Worm (Caenorhabditis elegans) whole organism, L1 larva: ENCODE data around the gene his-71.
A peak's percentile ranks its signal among the peaks of the same experiment; 100 is the strongest.

Experiments
- C16A3.4 ChIP-seq: fragments of 150-350 bp; optimal IDR thresholded peaks from 2 replicates; lab custom pipeline; 2014; ENCODE audit warnings: missing biosample characterization, missing genetic modification characterization
- F16B12.6 ChIP-seq: fragments of 150-350 bp; optimal IDR thresholded peaks from 2 replicates; lab custom pipeline; 2014; ENCODE audit warnings: missing biosample characterization, missing genetic modification characterization
- Y116A8C.19 ChIP-seq: sonication (generic microtip); optimal IDR thresholded peaks from 2 replicates; lab custom pipeline; 2016; ENCODE audit warnings: missing compliant biosample characterization, missing genetic modification characterization, borderline replicate concordance
- blmp-1 ChIP-seq: fragments of 150-350 bp; optimal IDR thresholded peaks from 2 replicates; lab custom pipeline; 2014; ENCODE audit warnings: missing biosample characterization, missing genetic modification characterization
- ceh-63 ChIP-seq: fragments of 200-800 bp; sonication (Bioruptor generic); optimal IDR thresholded peaks from 2 replicates; lab custom pipeline; 2018; ENCODE audit warnings: mild to moderate bottlenecking, missing genetic modification characterization, missing compliant biosample characterization
- ceh-8 ChIP-seq: fragments of 200-800 bp; sonication (Bioruptor generic); optimal IDR thresholded peaks from 2 replicates; lab custom pipeline; 2018; ENCODE audit warnings: mild to moderate bottlenecking, missing genetic modification characterization, moderate library complexity, missing compliant biosample characterization
- ceh-82 ChIP-seq, 3 experiments: fragments of 150-350 bp in 1 of 3; sonication (generic microtip) in 2 of 3; optimal IDR thresholded peaks; 2 replicates each; lab custom pipeline; 2014 to 2017; ENCODE audit warnings: missing biosample characterization in 3 of 3, missing genetic modification characterization in 3 of 3
- ceh-88 ChIP-seq: fragments of 200-800 bp; sonication (Bioruptor generic); IDR thresholded peaks from 2 replicates; pipeline ENCODE4 v1.3.6; 2022; ENCODE audit warnings: missing genetic modification characterization, missing compliant biosample characterization
- ceh-90 ChIP-seq: sonication (generic microtip); optimal IDR thresholded peaks from 2 replicates; lab custom pipeline; 2016; ENCODE audit warnings: missing genetic modification characterization, missing compliant biosample characterization
- efl-1 ChIP-seq, 4 experiments: fragments of 150-350 bp; optimal IDR thresholded peaks in 3 of 4; peaks in 1 of 4; 1 replicate in 1 of 4; 2 replicates in 3 of 4; lab custom pipeline; 2014; ENCODE audit warnings: missing biosample characterization in 2 of 4, missing genetic modification characterization in 2 of 4, missing genetic modification reagents in 2 of 4
- efl-3 ChIP-seq: fragments of 200-800 bp; sonication (Bioruptor generic); optimal IDR thresholded peaks from 2 replicates; lab custom pipeline; 2018; ENCODE audit warnings: mild to moderate bottlenecking, missing genetic modification characterization, missing compliant biosample characterization
- egl-13 ChIP-seq: sonication (generic microtip); optimal IDR thresholded peaks from 2 replicates; lab custom pipeline; 2016; ENCODE audit warnings: missing genotype, missing genetic modification reagents, missing genetic modification characterization, missing compliant biosample characterization
- elt-2 ChIP-seq: sonication (generic microtip); optimal IDR thresholded peaks from 2 replicates; lab custom pipeline; 2016; ENCODE audit warnings: missing genetic modification characterization, mild to moderate bottlenecking, inconsistent platforms, missing compliant biosample characterization, missing genetic modification reagents
- elt-3 ChIP-seq, 6 experiments: fragments of 150-350 bp in 1 of 6; sonication (generic microtip); optimal IDR thresholded peaks; 2 replicates each; lab custom pipeline; 2017 to 2018; ENCODE audit warnings: missing biosample characterization in 6 of 6, missing genetic modification characterization in 6 of 6, inconsistent platforms in 1 of 6
- fkh-4 ChIP-seq: sonication (generic microtip); optimal IDR thresholded peaks from 2 replicates; lab custom pipeline; 2016; ENCODE audit warnings: missing compliant biosample characterization, missing genetic modification characterization, borderline replicate concordance
- fkh-8 ChIP-seq: sonication (generic microtip); optimal IDR thresholded peaks from 2 replicates; lab custom pipeline; 2016; ENCODE audit warnings: mild to moderate bottlenecking, missing genetic modification characterization, missing compliant biosample characterization
- fos-1 ChIP-seq: fragments of 150-350 bp; optimal IDR thresholded peaks from 2 replicates; lab custom pipeline; 2014; ENCODE audit warnings: missing biosample characterization, missing genetic modification characterization
- grh-1 ChIP-seq: fragments of 200-800 bp; sonication (Bioruptor generic); IDR thresholded peaks from 2 replicates; pipeline ENCODE4 v1.3.6; 2022; ENCODE audit warnings: missing genetic modification reagents, missing genetic modification characterization, missing compliant biosample characterization
- hlh-4 ChIP-seq: sonication (generic microtip); optimal IDR thresholded peaks from 2 replicates; lab custom pipeline; 2016; ENCODE audit warnings: mild to moderate bottlenecking, missing genetic modification characterization, missing compliant biosample characterization
- hpl-2 ChIP-seq: fragments of 150-350 bp; optimal IDR thresholded peaks from 2 replicates; lab custom pipeline; 2014; ENCODE audit warnings: missing biosample characterization, missing genetic modification reagents, missing genetic modification characterization
- isw-1 ChIP-seq: fragments of 200-800 bp; sonication (Bioruptor generic); IDR thresholded peaks from 2 replicates; pipeline ENCODE4 v1.3.6; 2022; ENCODE audit warnings: missing genetic modification characterization, missing compliant biosample characterization
- jun-1 ChIP-seq: fragments of 150-350 bp; optimal IDR thresholded peaks from 2 replicates; lab custom pipeline; 2014; ENCODE audit warnings: missing biosample characterization, missing genetic modification reagents, missing genetic modification characterization
- lin-14 ChIP-seq: fragments of 200-800 bp; sonication (Bioruptor generic); optimal IDR thresholded peaks from 2 replicates; lab custom pipeline; 2018; ENCODE audit warnings: mild to moderate bottlenecking, missing genetic modification characterization, moderate library complexity, missing compliant biosample characterization
- lin-35 ChIP-seq, 2 experiments: fragments of 150-350 bp; optimal IDR thresholded peaks; 2 replicates each; lab custom pipeline; 2014; ENCODE audit warnings: missing biosample characterization in 2 of 2, missing genetic modification characterization in 2 of 2, missing genetic modification reagents in 2 of 2
- lsy-2 ChIP-seq, 2 experiments: fragments of 150-350 bp; optimal IDR thresholded peaks; 2 replicates each; lab custom pipeline; 2014; ENCODE audit warnings: missing biosample characterization in 2 of 2, missing genetic modification characterization in 2 of 2
- mab-9 ChIP-seq: fragments of 200-800 bp; sonication (Bioruptor generic); IDR thresholded peaks from 2 replicates; pipeline ENCODE4 v1.3.6; 2022; ENCODE audit warnings: missing genetic modification reagents, missing genetic modification characterization, missing compliant biosample characterization
- mdl-1 ChIP-seq, 2 experiments: fragments of 150-350 bp; optimal IDR thresholded peaks; 2 replicates each; lab custom pipeline; 2014 to 2017; ENCODE audit warnings: missing biosample characterization in 2 of 2, missing genetic modification characterization in 2 of 2, inconsistent platforms in 1 of 2
- mef-2 ChIP-seq: fragments of 150-350 bp; optimal IDR thresholded peaks from 2 replicates; lab custom pipeline; 2014; ENCODE audit warnings: missing biosample characterization, missing genetic modification characterization
- mep-1 ChIP-seq: fragments of 150-350 bp; optimal IDR thresholded peaks from 2 replicates; lab custom pipeline; 2014; ENCODE audit warnings: missing biosample characterization, missing genetic modification characterization
- nhr-11 ChIP-seq: fragments of 150-350 bp; optimal IDR thresholded peaks from 2 replicates; lab custom pipeline; 2014; ENCODE audit warnings: missing biosample characterization, missing genetic modification characterization
- nhr-19 ChIP-seq: fragments of 200-800 bp; sonication (Bioruptor generic); conservative IDR thresholded peaks from 2 replicates; pipeline ENCODE4 v1.3.6; 2022; ENCODE audit warnings: missing genetic modification characterization, missing compliant biosample characterization
- nhr-20 ChIP-seq: sonication (generic microtip); optimal IDR thresholded peaks from 2 replicates; lab custom pipeline; 2016; ENCODE audit warnings: mild to moderate bottlenecking, missing genetic modification characterization, missing compliant biosample characterization
- nhr-237 ChIP-seq: fragments of 150-350 bp; optimal IDR thresholded peaks from 2 replicates; lab custom pipeline; 2014; ENCODE audit warnings: missing biosample characterization, missing genetic modification characterization
- nhr-47 ChIP-seq: sonication (generic microtip); optimal IDR thresholded peaks from 2 replicates; lab custom pipeline; 2016; ENCODE audit warnings: mild to moderate bottlenecking, missing genetic modification characterization, moderate library complexity, missing compliant biosample characterization
- nhr-71 ChIP-seq: sonication (generic microtip); optimal IDR thresholded peaks from 2 replicates; lab custom pipeline; 2016; ENCODE audit warnings: mild to moderate bottlenecking, missing genetic modification characterization, moderate library complexity, missing compliant biosample characterization
- nhr-77 ChIP-seq: fragments of 150-350 bp; optimal IDR thresholded peaks from 2 replicates; lab custom pipeline; 2014; ENCODE audit warnings: missing biosample characterization, missing genetic modification characterization
- nhr-84 ChIP-seq: sonication (generic microtip); optimal IDR thresholded peaks from 2 replicates; lab custom pipeline; 2017; ENCODE audit warnings: missing biosample characterization, missing genetic modification characterization
- nhr-85 ChIP-seq: sonication (generic microtip); peaks from one replicate; lab custom pipeline; 2016; ENCODE audit warnings: missing genetic modification characterization, inconsistent platforms, missing compliant biosample characterization
- rnt-1 ChIP-seq: sonication (generic microtip); optimal IDR thresholded peaks from 2 replicates; lab custom pipeline; 2016; ENCODE audit warnings: mild to moderate bottlenecking, missing genetic modification characterization, moderate library complexity, missing compliant biosample characterization
- snpc-4 ChIP-seq: fragments of 150-350 bp; optimal IDR thresholded peaks from 2 replicates; lab custom pipeline; 2014; ENCODE audit warnings: missing biosample characterization, missing genetic modification characterization
- sup-37 ChIP-seq: fragments of 200-800 bp; sonication (Bioruptor generic); optimal IDR thresholded peaks from 2 replicates; lab custom pipeline; 2018; ENCODE audit warnings: mild to moderate bottlenecking, missing genetic modification characterization, missing compliant biosample characterization
- tbx-2 ChIP-seq: sonication (generic microtip); optimal IDR thresholded peaks from 2 replicates; lab custom pipeline; 2016; ENCODE audit warnings: missing genetic modification characterization, missing compliant biosample characterization
- unc-130 ChIP-seq: fragments of 150-350 bp; optimal IDR thresholded peaks from 2 replicates; lab custom pipeline; 2017; ENCODE audit warnings: missing biosample characterization, missing genetic modification characterization, inconsistent platforms
- vab-15 ChIP-seq: sonication (generic microtip); optimal IDR thresholded peaks from 2 replicates; lab custom pipeline; 2017; ENCODE audit warnings: missing genotype, mild to moderate bottlenecking, missing genetic modification characterization, missing compliant biosample characterization
- xbp-1 ChIP-seq: sonication (generic microtip); optimal IDR thresholded peaks from 2 replicates; lab custom pipeline; 2016; ENCODE audit warnings: missing genetic modification characterization, missing compliant biosample characterization
- zag-1 ChIP-seq: fragments of 150-350 bp; optimal IDR thresholded peaks from 2 replicates; lab custom pipeline; 2014; ENCODE audit warnings: missing biosample characterization, missing genetic modification characterization
- ztf-4 ChIP-seq: fragments of 150-350 bp; optimal IDR thresholded peaks from 2 replicates; lab custom pipeline; 2014; ENCODE audit warnings: missing biosample characterization, missing genetic modification characterization

The his-71 gene

DNA sequence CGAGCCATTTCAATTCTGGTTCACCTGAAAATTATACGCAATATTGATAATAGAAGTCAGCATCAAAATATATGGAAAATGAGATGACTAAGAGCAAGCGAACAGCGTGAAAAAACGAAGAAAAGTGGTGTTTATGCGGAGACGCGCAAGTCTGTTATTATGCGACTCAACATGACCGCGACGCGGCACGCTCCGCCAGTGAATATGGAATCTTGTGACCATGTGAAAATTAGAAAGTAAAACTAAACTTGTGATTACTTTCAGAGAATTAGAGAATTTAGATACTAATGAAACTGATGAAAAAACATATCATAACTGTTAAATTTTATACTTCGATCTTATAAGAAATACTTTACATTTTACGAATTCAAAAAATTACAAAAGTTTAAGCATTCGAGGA is at the start of gene his-71:
Gene his-71, minus strand, starts transcription at position 24 of the 400 bp plus-strand sequence.
- TF ChIP-seq mab-9 (GFP tag; lab: Robert Waterston, UW) (no peak), xbp-1 (peak; percentile 3), nhr-85 (tag; lab: Kevin White, UChicago) (peak; percentile 61), ztf-4 (tag; lab: Kevin White, UChicago) (no peak), egl-13 (tag; lab: Kevin White, UChicago) (no peak), nhr-84 (no peak), nhr-11 (no peak), mep-1 (no peak), lin-35 (GFP tag; optimal IDR thresholded peaks at IDR 0.05; lab: Kevin White, UChicago) (peak in 1 of 2 experiments; percentile 40), blmp-1 (tag; lab: Kevin White, UChicago) (peak; percentile 81), nhr-71 (tag; lab: Kevin White, UChicago) (peak; percentile 17), tbx-2 (no peak), ceh-8 (GFP tag; lab: Kevin White, UChicago) (no peak), fkh-8 (peak; percentile 70), lin-14 (GFP tag; lab: Kevin White, UChicago) (peak; percentile 34), nhr-20 (tag; lab: Kevin White, UChicago) (peak; percentile 20), mef-2 (tag; lab: Kevin White, UChicago) (no peak), elt-3 (tag; optimal IDR thresholded peaks at IDR 0.05; lab: Kevin White, UChicago) (peak in 1 of 6 experiments; percentile 21)

DNA sequence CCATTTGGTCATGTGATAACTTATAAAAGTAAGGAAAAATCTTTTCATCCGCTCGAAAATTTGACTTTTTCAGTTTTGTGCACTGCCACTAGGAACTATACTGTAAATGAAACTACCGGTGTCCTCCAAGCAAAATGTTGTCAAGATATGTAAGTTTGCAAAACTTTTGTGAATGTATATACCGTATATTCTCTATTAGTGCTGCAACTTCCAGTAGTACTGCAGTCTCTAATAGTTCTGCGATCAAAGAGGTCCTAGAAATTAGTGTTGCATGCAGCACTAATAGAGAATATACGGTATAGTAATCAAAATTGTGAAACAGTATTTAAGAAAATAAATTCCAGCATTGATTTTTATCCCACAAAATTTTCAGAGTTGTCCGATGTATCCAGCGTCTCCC is 48.2 kb upstream of the his-71 start:
- no peak for TF ChIP-seq nhr-237
- TF ChIP-seq sup-37 (GFP tag; lab: Kevin White, UChicago), result no peak
- TF ChIP-seq Y116A8C.19 (tag; lab: Kevin White, UChicago), result no peak
- TF ChIP-seq nhr-85 (tag; lab: Kevin White, UChicago), result no peak
- no peak for TF ChIP-seq grh-1
- TF ChIP-seq mep-1, result no peak
- no peak for TF ChIP-seq fos-1 (tag; lab: Kevin White, UChicago)
- no peak for TF ChIP-seq hpl-2 (GFP tag; lab: Kevin White, UChicago)
- TF ChIP-seq nhr-84, result no peak
- no peak for TF ChIP-seq jun-1 (tag; lab: Kevin White, UChicago)
- no peak for TF ChIP-seq ceh-90 (tag; lab: Kevin White, UChicago)
- no peak for TF ChIP-seq ceh-88 (GFP tag; lab: Robert Waterston, UW)
- no peak for TF ChIP-seq zag-1 (tag; lab: Kevin White, UChicago)
- no peak for TF ChIP-seq lsy-2 (tag; optimal IDR thresholded peaks at IDR 0.05; lab: Kevin White, UChicago)
- no peak for TF ChIP-seq efl-3 (GFP tag; lab: Kevin White, UChicago)
- no peak for TF ChIP-seq efl-1 (optimal IDR thresholded peaks at IDR 0.05; lab: Kevin White, UChicago)
- TF ChIP-seq efl-1 (GFP tag; optimal IDR thresholded peaks at IDR 0.05 in 1 of 2; lab: Kevin White, UChicago), result no peak
- no peak for TF ChIP-seq elt-2 (tag; lab: Kevin White, UChicago)

DNA sequence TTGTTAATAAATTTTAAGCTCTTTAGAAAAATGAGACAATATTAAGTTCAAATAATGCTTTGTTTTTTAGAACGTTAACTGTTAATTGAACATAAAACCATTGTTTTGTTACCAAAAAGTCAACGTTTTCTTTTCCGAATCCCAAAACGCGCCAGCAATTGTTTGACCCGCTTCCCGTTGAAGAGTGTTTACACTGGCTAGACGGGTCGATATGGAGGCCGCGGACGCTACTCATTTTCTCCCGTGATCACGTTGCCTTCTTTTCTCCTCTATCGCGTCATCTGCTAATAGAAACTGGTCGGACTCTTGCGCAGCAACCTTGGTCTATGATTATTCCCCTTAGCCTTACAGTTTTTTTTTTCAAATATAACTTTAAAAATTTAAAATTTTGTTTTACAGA is 47.2 kb upstream of the his-71 start, which contains the start of gene C34D10.1:
Gene C34D10.1, plus strand, starts transcription at position 400 of the 400 bp plus-strand sequence.
- TF ChIP-seq fos-1 (tag; lab: Kevin White, UChicago), result peak; percentile 5
- peak; percentile 90 for TF ChIP-seq nhr-71 (tag; lab: Kevin White, UChicago)
- TF ChIP-seq lin-14 (GFP tag; lab: Kevin White, UChicago), result peak; percentile 95
- peak; percentile 85 for TF ChIP-seq blmp-1 (tag; lab: Kevin White, UChicago)
- peak; percentile 31 for TF ChIP-seq snpc-4 (tag; lab: Kevin White, UChicago)
- peak; percentile 71 for TF ChIP-seq nhr-47
- TF ChIP-seq jun-1 (tag; lab: Kevin White, UChicago), result peak; percentile 40
- TF ChIP-seq grh-1, result peak; percentile 71
- peak in 3 of 6 experiments; percentile 38 to 53 (median 51) for TF ChIP-seq elt-3 (tag; optimal IDR thresholded peaks at IDR 0.05; lab: Kevin White, UChicago)
- TF ChIP-seq nhr-85 (tag; lab: Kevin White, UChicago), result peak; percentile 91
- no peak for TF ChIP-seq vab-15
- no peak for TF ChIP-seq fkh-4 (tag; lab: Kevin White, UChicago)
- TF ChIP-seq efl-3 (GFP tag; lab: Kevin White, UChicago), result no peak
- TF ChIP-seq mdl-1 (tag; optimal IDR thresholded peaks at IDR 0.05; lab: Kevin White, UChicago), result peak in 1 of 2 experiments; percentile 83
- peak; percentile 48 to 58 for TF ChIP-seq efl-1 (optimal IDR thresholded peaks at IDR 0.05; lab: Kevin White, UChicago)
- TF ChIP-seq efl-1 (GFP tag; optimal IDR thresholded peaks at IDR 0.05 in 1 of 2; lab: Kevin White, UChicago), result peak in 1 of 2 experiments; percentile 63
- no peak for TF ChIP-seq elt-2 (tag; lab: Kevin White, UChicago)
- TF ChIP-seq ceh-82 (tag; optimal IDR thresholded peaks at IDR 0.05; lab: Kevin White, UChicago), result peak; percentile 46 to 65 (median 56)
- peak; percentile 83 for TF ChIP-seq rnt-1 (tag; lab: Kevin White, UChicago)
- TF ChIP-seq C16A3.4 (tag; lab: Kevin White, UChicago), result peak; percentile 79
- TF ChIP-seq F16B12.6 (tag; lab: Kevin White, UChicago), result peak; percentile 21
- TF ChIP-seq unc-130 (tag; lab: Kevin White, UChicago), result peak; percentile 87
- peak; percentile 29 for TF ChIP-seq isw-1
- no peak for TF ChIP-seq ceh-63 (GFP tag; lab: Kevin White, UChicago)
- no peak for TF ChIP-seq zag-1 (tag; lab: Kevin White, UChicago)
- TF ChIP-seq fkh-8, result peak; percentile 60
- TF ChIP-seq xbp-1, result peak; percentile 85
- TF ChIP-seq nhr-20 (tag; lab: Kevin White, UChicago), result peak; percentile 88
- TF ChIP-seq nhr-19 (GFP tag; lab: Robert Waterston, UW), result peak; percentile 78
- peak; percentile 54 for TF ChIP-seq nhr-77
- TF ChIP-seq hlh-4 (tag; lab: Kevin White, UChicago), result no peak
